Fruit fly (Drosophila melanogaster) ovary, adult (tissue): ENCODE measurements around the gene bigmax.

Source experiments
- CG17801 ChIP-seq: fragments of 200-800 bp; optimal IDR thresholded peaks from 2 replicates; lab custom pipeline; 2019; ENCODE audit warnings: missing biosample characterization, mild to moderate bottlenecking, missing genetic modification characterization, moderate library complexity; ENCODE audit not compliant: partially characterized antibody

bigmax gene

dm6 chr3R:27240967-27241366, 47.4 kb downstream of the bigmax start, which contains the start of gene CG17991:
CG17991 (plus strand) TSS chr3R:27241267.
- no peak for TF ChIP-seq CG17801 (GFP tag; lab: Kevin White, UChicago)

- peak; percentile 5 for TF ChIP-seq CG17801 (GFP tag; lab: Kevin White, UChicago)
These were observed 49.7 kb downstream of the bigmax start, which contains the start of the genes CG31064 and PolA2 for dm6 chr3R:27238438-27239301. CG31064 (minus strand) TSS chr3R:27239085. PolA2 (plus strand) TSS chr3R:27239163.

- TF ChIP-seq CG17801 (GFP tag; lab: Kevin White, UChicago): no peak
These were observed 50.3 kb downstream of the bigmax start for dm6 chr3R:27237980-27238379.
